Fruit fly (Drosophila melanogaster) Kc167 (cell line): Measurements from ENCODE around the gene CG12012.

Source experiments
- Myc ChIP-seq: fragments of >200 bp; optimal IDR thresholded peaks from 2 replicates; lab custom pipeline; 2017; ENCODE audit warnings: missing external identifiers
- Sin3A ChIP-seq: fragments of >200 bp; optimal IDR thresholded peaks from 2 replicates; lab custom pipeline; 2018; ENCODE audit warnings: missing external identifiers
- h ChIP-seq: fragments of >200 bp; optimal IDR thresholded peaks from 3 replicates; lab custom pipeline; 2018; ENCODE audit warnings: missing external identifiers
- insv ChIP-seq: fragments of >200 bp; optimal IDR thresholded peaks from 3 replicates; lab custom pipeline; 2018; ENCODE audit warnings: missing external identifiers
- psq ChIP-seq: fragments of >200 bp; optimal IDR thresholded peaks from 2 replicates; lab custom pipeline; 2017; ENCODE audit warnings: missing external identifiers
- ttk ChIP-seq: sonication (Bioruptor generic); optimal IDR thresholded peaks from 2 replicates; lab custom pipeline; 2017; ENCODE audit warnings: missing external identifiers

- TF ChIP-seq ttk (lab: Kevin White, UChicago) (no peak), Sin3A (no peak), h (lab: Kevin White, UChicago) (no peak), insv (lab: Kevin White, UChicago) (no peak), Myc (lab: Kevin White, UChicago) (no peak), psq (lab: Kevin White, UChicago) (no peak)
Observed at dm6 chr3L:3339695-3340226, 36.8 kb upstream of the CG12012 start.
